Worm (Caenorhabditis elegans): Measurements from ENCODE around the gene srw-79.

- TF ChIP-seq unc-55 (GFP tag; optimal IDR thresholded peaks at IDR 0.05) (no peak), fos-1 (tag; optimal IDR thresholded peaks at IDR 0.05) (no peak), lsy-2 (tag; optimal IDR thresholded peaks at IDR 0.05) (no peak), nhr-6 (tag; optimal IDR thresholded peaks at IDR 0.05) (no peak), ztf-1 (GFP tag; conservative IDR thresholded peaks at IDR 0.05) (no peak), nhr-25 (tag; optimal IDR thresholded peaks at IDR 0.05) (no peak), sem-4 (tag; optimal IDR thresholded peaks at IDR 0.05) (no peak), elt-3 (tag; optimal IDR thresholded peaks at IDR 0.05) (no peak), unc-62 (GFP tag; optimal IDR thresholded peaks at IDR 0.05) (no peak), peb-1 (tag; optimal IDR thresholded peaks at IDR 0.05) (no peak)
Measured at ce11 chrII:2948614-2949013, 2.1 kb downstream of the srw-79 start.

Data from whole organism, L2 larva.